Worm (Caenorhabditis elegans) whole organism, L4 larva: Measurements from ENCODE around the gene F42G2.5.

Experiments used
- D1046.2 ChIP-seq: fragments of 200-800 bp; sonication (Bioruptor generic); IDR thresholded peaks from 2 replicates; pipeline ENCODE4 v1.3.6; 2022; ENCODE audit warnings: missing genetic modification characterization, missing compliant biosample characterization
- F26F4.8 ChIP-seq: fragments of 200-800 bp; sonication (Bioruptor generic); conservative IDR thresholded peaks from 2 replicates; pipeline ENCODE4 v1.3.6; 2022; ENCODE audit warnings: missing genetic modification characterization, missing compliant biosample characterization
- F37D6.2 ChIP-seq: sonication (generic microtip); optimal IDR thresholded peaks from 2 replicates; lab custom pipeline; 2016; ENCODE audit warnings: mild to moderate bottlenecking, missing genetic modification characterization, missing compliant biosample characterization
- F49E8.2 ChIP-seq: sonication (generic microtip); optimal IDR thresholded peaks from 2 replicates; lab custom pipeline; 2016; ENCODE audit warnings: missing compliant biosample characterization, mild to moderate bottlenecking, missing genetic modification characterization, borderline replicate concordance
- T20F7.1 ChIP-seq: fragments of 200-800 bp; sonication (Bioruptor generic); optimal IDR thresholded peaks from 2 replicates; lab custom pipeline; 2018; ENCODE audit warnings: mild to moderate bottlenecking, missing genetic modification characterization, missing compliant biosample characterization
- T26A8.4 ChIP-seq: fragments of 200-800 bp; sonication (Bioruptor generic); IDR thresholded peaks from 2 replicates; pipeline ENCODE4 v1.3.6; 2022; ENCODE audit warnings: missing genetic modification characterization, missing compliant biosample characterization
- Y105C5A.15 ChIP-seq: fragments of 200-800 bp; sonication (Bioruptor generic); IDR thresholded peaks from 2 replicates; pipeline ENCODE4 v1.3.6; 2022; ENCODE audit warnings: missing genetic modification characterization, missing compliant biosample characterization
- Y5F2A.4 ChIP-seq: fragments of 200-800 bp; sonication (Bioruptor generic); optimal IDR thresholded peaks from 2 replicates; lab custom pipeline; 2018; ENCODE audit warnings: mild to moderate bottlenecking, missing genetic modification characterization, missing compliant biosample characterization
- ZK337.2 ChIP-seq: fragments of 200-800 bp; sonication (Bioruptor generic); IDR thresholded peaks from 2 replicates; pipeline ENCODE4 v1.3.6; 2022; ENCODE audit warnings: missing genetic modification reagents, missing genetic modification characterization, missing compliant biosample characterization
- arid-1 ChIP-seq: fragments of 200-800 bp; sonication (Bioruptor generic); conservative IDR thresholded peaks from 2 replicates; pipeline ENCODE4 v1.3.6; 2022; ENCODE audit warnings: missing genetic modification reagents, missing genetic modification characterization, missing compliant biosample characterization
- ceh-20 ChIP-seq: fragments of 200-800 bp; sonication (Bioruptor generic); IDR thresholded peaks from 2 replicates; pipeline ENCODE4 v1.3.6; 2022; ENCODE audit warnings: missing genetic modification reagents, missing genetic modification characterization, missing compliant biosample characterization
- ceh-32 ChIP-seq: sonication (generic microtip); optimal IDR thresholded peaks from 2 replicates; lab custom pipeline; 2016; ENCODE audit warnings: mild to moderate bottlenecking, missing genetic modification characterization, missing compliant biosample characterization; ENCODE audit not compliant: poor library complexity
- ceh-62 ChIP-seq: sonication (generic microtip); optimal IDR thresholded peaks from 2 replicates; lab custom pipeline; 2017; ENCODE audit warnings: missing biosample characterization, missing genetic modification characterization
- ces-1 ChIP-seq: fragments of 150-350 bp; sonication (generic microtip); optimal IDR thresholded peaks from 4 replicates; lab custom pipeline; 2014; ENCODE audit warnings: missing biosample characterization, missing genetic modification reagents, missing genetic modification characterization
- cey-2 ChIP-seq: sonication (generic microtip); optimal IDR thresholded peaks from 3 replicates; lab custom pipeline; 2017; ENCODE audit warnings: missing genetic modification characterization, mild to moderate bottlenecking, missing compliant biosample characterization, antibody characterized with exemption, borderline replicate concordance; ENCODE audit not compliant: insufficient read depth
- daf-16 ChIP-seq, 3 experiments: sonication (generic microtip); optimal IDR thresholded peaks; 2 replicates each; lab custom pipeline; 2016 to 2017; ENCODE audit warnings: missing genetic modification characterization in 3 of 3, missing genetic modification reagents in 3 of 3, mild to moderate bottlenecking in 2 of 3, missing compliant biosample characterization in 2 of 3, missing biosample characterization in 1 of 3, moderate library complexity in 1 of 3
- daf-8 ChIP-seq: fragments of 200-800 bp; sonication (Bioruptor generic); IDR thresholded peaks from 2 replicates; pipeline ENCODE4 v1.3.6; 2022; ENCODE audit warnings: missing genetic modification characterization, missing compliant biosample characterization
- dmd-8 ChIP-seq: fragments of 200-800 bp; sonication (Bioruptor generic); IDR thresholded peaks from 2 replicates; pipeline ENCODE4 v1.3.6; 2022; ENCODE audit warnings: missing genetic modification characterization, missing compliant biosample characterization
- dmd-9 ChIP-seq: fragments of 200-800 bp; sonication (Bioruptor generic); IDR thresholded peaks from 2 replicates; pipeline ENCODE4 v1.3.6; 2022; ENCODE audit warnings: missing genetic modification reagents, missing genetic modification characterization, missing compliant biosample characterization
- dpl-1 ChIP-seq: fragments of 150-350 bp; optimal IDR thresholded peaks from 2 replicates; lab custom pipeline; 2014; ENCODE audit warnings: missing biosample characterization, missing genetic modification reagents, missing genetic modification characterization
- dve-1 ChIP-seq: sonication (generic microtip); optimal IDR thresholded peaks from 2 replicates; lab custom pipeline; 2017; ENCODE audit warnings: antibody characterized with exemption, mild to moderate bottlenecking, missing genetic modification characterization, missing compliant biosample characterization; ENCODE audit not compliant: insufficient read depth
- fkh-10 ChIP-seq: fragments of 150-350 bp; optimal IDR thresholded peaks from 2 replicates; lab custom pipeline; 2014; ENCODE audit warnings: missing biosample characterization, missing genetic modification reagents, missing genetic modification characterization
- fos-1 ChIP-seq: fragments of 150-350 bp; optimal IDR thresholded peaks from 2 replicates; lab custom pipeline; 2014; ENCODE audit warnings: missing biosample characterization, missing genetic modification characterization
- gei-8 ChIP-seq: fragments of 200-800 bp; sonication (Bioruptor generic); optimal IDR thresholded peaks from 2 replicates; lab custom pipeline; 2018; ENCODE audit warnings: mild to moderate bottlenecking, missing genetic modification characterization, missing compliant biosample characterization
- hif-1 ChIP-seq, 2 experiments: sonication (generic microtip); optimal IDR thresholded peaks; 2 replicates each; lab custom pipeline; 2016 to 2017; ENCODE audit warnings: missing compliant biosample characterization in 2 of 2, missing genetic modification characterization in 2 of 2, missing genetic modification reagents in 2 of 2, missing genotype in 2 of 2, mild to moderate bottlenecking in 1 of 2
- hlh-11 ChIP-seq: fragments of 200-800 bp; sonication (Bioruptor generic); optimal IDR thresholded peaks from 2 replicates; lab custom pipeline; 2018; ENCODE audit warnings: mild to moderate bottlenecking, missing genetic modification characterization, missing compliant biosample characterization
- hmg-1.1 ChIP-seq: fragments of 200-800 bp; sonication (Bioruptor generic); IDR thresholded peaks from 2 replicates; pipeline ENCODE4 v1.3.6; 2022; ENCODE audit warnings: missing genetic modification reagents, missing genetic modification characterization, missing compliant biosample characterization
- lim-7 ChIP-seq: fragments of 200-800 bp; sonication (Bioruptor generic); IDR thresholded peaks from 2 replicates; pipeline ENCODE4 v1.3.6; 2022; ENCODE audit warnings: missing genetic modification characterization, missing compliant biosample characterization
- lin-1 ChIP-seq: fragments of 200-800 bp; sonication (Bioruptor generic); IDR thresholded peaks from 2 replicates; pipeline ENCODE4 v1.3.6; 2022; ENCODE audit warnings: missing genetic modification reagents, missing genetic modification characterization, missing compliant biosample characterization
- lin-13 ChIP-seq: fragments of 150-350 bp; optimal IDR thresholded peaks from 2 replicates; lab custom pipeline; 2014; ENCODE audit warnings: missing biosample characterization, missing genetic modification reagents, missing genetic modification characterization
- lin-39 ChIP-seq: fragments of 150-350 bp; optimal IDR thresholded peaks from 2 replicates; lab custom pipeline; 2014; ENCODE audit warnings: missing biosample characterization, missing genetic modification reagents, missing genetic modification characterization
- lir-3 ChIP-seq: sonication (generic microtip); optimal IDR thresholded peaks from 2 replicates; lab custom pipeline; 2016; ENCODE audit warnings: mild to moderate bottlenecking, missing genetic modification characterization, missing compliant biosample characterization
- mdt-29 ChIP-seq: fragments of 200-800 bp; sonication (Bioruptor generic); IDR thresholded peaks from 2 replicates; pipeline ENCODE4 v1.3.6; 2022; ENCODE audit warnings: missing genetic modification reagents, missing genetic modification characterization, missing compliant biosample characterization
- mep-1 ChIP-seq: fragments of 150-350 bp; sonication (generic microtip); optimal IDR thresholded peaks from 3 replicates; lab custom pipeline; 2014; ENCODE audit warnings: missing biosample characterization, missing genetic modification characterization
- mxl-2 ChIP-seq: fragments of 200-800 bp; sonication (Bioruptor generic); conservative IDR thresholded peaks from 2 replicates; pipeline ENCODE4 v1.3.6; 2022; ENCODE audit warnings: missing genetic modification reagents, missing genetic modification characterization, missing compliant biosample characterization
- nhr-10 ChIP-seq: fragments of 150-350 bp; optimal IDR thresholded peaks from 2 replicates; lab custom pipeline; 2014; ENCODE audit warnings: missing biosample characterization, missing genetic modification characterization
- nhr-102 ChIP-seq: sonication (generic microtip); optimal IDR thresholded peaks from 2 replicates; lab custom pipeline; 2016; ENCODE audit warnings: mild to moderate bottlenecking, missing genetic modification characterization, moderate library complexity, missing compliant biosample characterization
- nhr-111 ChIP-seq: fragments of 200-800 bp; sonication (Bioruptor generic); optimal IDR thresholded peaks from 2 replicates; lab custom pipeline; 2018; ENCODE audit warnings: mild to moderate bottlenecking, missing genetic modification characterization, missing compliant biosample characterization
- nhr-28 ChIP-seq: fragments of 150-350 bp; optimal IDR thresholded peaks from 2 replicates; lab custom pipeline; 2014; ENCODE audit warnings: missing biosample characterization, missing genetic modification characterization
- nhr-48 ChIP-seq: sonication (generic microtip); optimal IDR thresholded peaks from 2 replicates; lab custom pipeline; 2016; ENCODE audit warnings: mild to moderate bottlenecking, missing genetic modification characterization, missing compliant biosample characterization
- nhr-6 ChIP-seq: fragments of 150-350 bp; optimal IDR thresholded peaks from 2 replicates; lab custom pipeline; 2014; ENCODE audit warnings: missing biosample characterization, missing genetic modification characterization
- rbr-2 ChIP-seq: sonication (generic microtip); optimal IDR thresholded peaks from 2 replicates; lab custom pipeline; 2016; ENCODE audit warnings: missing genotype, missing genetic modification characterization, missing compliant biosample characterization
- saeg-2 ChIP-seq: fragments of 200-800 bp; sonication (Bioruptor generic); IDR thresholded peaks from 2 replicates; pipeline ENCODE4 v1.3.6; 2022; ENCODE audit warnings: missing genetic modification reagents, missing genetic modification characterization, missing compliant biosample characterization
- set-16 ChIP-seq: fragments of 200-800 bp; sonication (Bioruptor generic); IDR thresholded peaks from 2 replicates; pipeline ENCODE4 v1.3.6; 2022; ENCODE audit warnings: missing genetic modification reagents, missing genetic modification characterization, missing compliant biosample characterization
- unc-39 ChIP-seq: sonication (generic microtip); optimal IDR thresholded peaks from 2 replicates; lab custom pipeline; 2017; ENCODE audit warnings: missing biosample characterization, missing genetic modification characterization
- vab-7 ChIP-seq: fragments of 200-800 bp; sonication (Bioruptor generic); IDR thresholded peaks from 2 replicates; pipeline ENCODE4 v1.3.6; 2022; ENCODE audit warnings: missing genetic modification reagents, missing genetic modification characterization, missing compliant biosample characterization
- zfp-2 ChIP-seq: sonication (generic microtip); optimal IDR thresholded peaks from 2 replicates; lab custom pipeline; 2016; ENCODE audit warnings: mild to moderate bottlenecking, missing genetic modification characterization, missing compliant biosample characterization
- zfp-3 ChIP-seq: fragments of 200-800 bp; sonication (Bioruptor generic); conservative IDR thresholded peaks from 2 replicates; pipeline ENCODE4 v1.3.6; 2022; ENCODE audit warnings: missing genetic modification reagents, missing genetic modification characterization, missing compliant biosample characterization
- zip-11 ChIP-seq: fragments of 200-800 bp; sonication (Bioruptor generic); IDR thresholded peaks from 2 replicates; pipeline ENCODE4 v1.3.6; 2022; ENCODE audit warnings: missing genetic modification characterization, missing compliant biosample characterization
- zip-2 ChIP-seq: fragments of 150-350 bp; optimal IDR thresholded peaks from 2 replicates; lab custom pipeline; 2014; ENCODE audit warnings: missing biosample characterization, missing genetic modification characterization

F42G2.5 gene

DNA sequence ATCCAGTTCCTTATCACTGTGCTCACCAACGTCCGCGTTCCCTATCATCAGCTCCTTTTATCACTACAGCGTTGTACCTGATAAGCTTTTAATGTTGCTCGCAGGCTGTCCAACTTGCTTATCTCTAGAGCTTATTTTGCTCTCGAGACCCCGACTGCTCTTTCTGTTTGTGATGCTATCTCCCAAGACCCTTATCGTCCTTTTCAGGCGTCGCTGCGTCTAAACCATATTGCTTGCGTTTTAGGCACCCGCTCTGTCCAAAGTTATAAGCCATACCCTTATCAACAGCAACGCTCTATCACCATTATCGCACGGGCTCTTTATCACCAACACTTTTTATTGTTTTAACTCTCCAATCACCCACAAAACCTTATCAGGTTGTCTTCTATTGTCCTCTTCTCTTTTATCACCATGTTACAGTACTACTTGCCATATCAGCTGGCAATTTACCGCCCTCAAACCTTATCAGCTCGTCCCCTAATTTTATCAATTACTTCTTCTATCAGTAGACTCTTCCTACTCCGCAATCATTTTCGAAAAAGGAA lies 39.3 kb downstream of the F42G2.5 start (continued):
- TF ChIP-seq ceh-32 (tag; lab: Kevin White, UChicago) (no peak), set-16 (no peak), fkh-10 (GFP tag; lab: Kevin White, UChicago) (no peak), ceh-62 (tag; lab: Kevin White, UChicago) (no peak), D1046.2 (GFP tag; lab: Robert Waterston, UW) (no peak), dve-1 (tag; lab: Kevin White, UChicago) (peak; percentile 91), cey-2 (peak; percentile 93), vab-7 (GFP tag; lab: Robert Waterston, UW) (no peak), lim-7 (GFP tag; lab: Robert Waterston, UW) (no peak), zip-2 (tag; lab: Kevin White, UChicago) (no peak), unc-39 (tag; lab: Kevin White, UChicago) (no peak), ces-1 (no peak), lin-13 (GFP tag; lab: Kevin White, UChicago) (peak; percentile 27), zfp-3 (GFP tag; lab: Robert Waterston, UW) (no peak), zfp-2 (tag; lab: Kevin White, UChicago) (no peak), lin-1 (GFP tag; lab: Robert Waterston, UW) (peak; percentile 98), F49E8.2 (no peak), nhr-102 (tag; lab: Kevin White, UChicago) (peak; percentile 97), nhr-111 (GFP tag; lab: Kevin White, UChicago) (no peak), lin-39 (tag; lab: Kevin White, UChicago) (no peak), daf-8 (GFP tag; lab: Robert Waterston, UW) (no peak), Y105C5A.15 (GFP tag; lab: Robert Waterston, UW) (no peak), dmd-8 (GFP tag; lab: Robert Waterston, UW) (no peak; the same call in 1 of the 2 replicates), dpl-1 (GFP tag; lab: Kevin White, UChicago) (peak; percentile 35), Y5F2A.4 (GFP tag; lab: Kevin White, UChicago) (no peak), fos-1 (peak; percentile 88), nhr-28 (tag; lab: Kevin White, UChicago) (peak; percentile 95), nhr-10 (peak; percentile 60), nhr-48 (tag; lab: Kevin White, UChicago) (peak; percentile 95), daf-16 (GFP tag; optimal IDR thresholded peaks at IDR 0.05; lab: Kevin White, UChicago) (peak in 1 of 2 experiments; percentile 98), daf-16 (tag; optimal IDR thresholded peaks at IDR 0.05; lab: Kevin White, UChicago) (peak; percentile 94), dmd-9 (GFP tag; lab: Robert Waterston, UW) (no peak), mxl-2 (GFP tag; lab: Robert Waterston, UW) (no peak), nhr-6 (tag; lab: Kevin White, UChicago) (peak; percentile 51), ZK337.2 (0 out of 2 replicates have a peak, but pooled peaks have one; percentile 31), hlh-11 (tag; lab: Kevin White, UChicago) (peak; percentile 98), ceh-20 (GFP tag; lab: Robert Waterston, UW) (peak; percentile 84; the same call in 1 of the 2 replicates), zip-11 (GFP tag; lab: Robert Waterston, UW) (no peak), lir-3 (tag; lab: Kevin White, UChicago) (no peak), hif-1 (tag; optimal IDR thresholded peaks at IDR 0.05; lab: Kevin White, UChicago) (no peak), mep-1 (tag; lab: Kevin White, UChicago) (no peak), saeg-2 (GFP tag; lab: Robert Waterston, UW) (peak; percentile 77; the same call in 1 of the 2 replicates), gei-8 (no peak), T26A8.4 (peak; percentile 55; the same call in 1 of the 2 replicates), rbr-2 (no peak), F37D6.2 (tag; lab: Kevin White, UChicago) (no peak), arid-1 (GFP tag; lab: Robert Waterston, UW) (no peak), mdt-29 (GFP tag; lab: Robert Waterston, UW) (peak; percentile 51; the same call in 1 of the 2 replicates), hmg-1.1 (GFP tag; lab: Robert Waterston, UW) (0 out of 2 replicates have a peak, but pooled peaks have one; percentile 29), T20F7.1 (GFP tag; lab: Kevin White, UChicago) (peak; percentile 81), F26F4.8 (no peak)
